Fruit fly (Drosophila melanogaster) S2 (cell line): Measurements from ENCODE around the gene Art4.

Experiments used
- CG8478 ChIP-seq: fragments of >200 bp; optimal IDR thresholded peaks from 2 replicates; lab custom pipeline; 2018
- CTCF ChIP-seq, 2 experiments: fragments of >200 bp; optimal IDR thresholded peaks; 2 replicates each; lab custom pipeline; 2018

Gene Art4

DNA sequence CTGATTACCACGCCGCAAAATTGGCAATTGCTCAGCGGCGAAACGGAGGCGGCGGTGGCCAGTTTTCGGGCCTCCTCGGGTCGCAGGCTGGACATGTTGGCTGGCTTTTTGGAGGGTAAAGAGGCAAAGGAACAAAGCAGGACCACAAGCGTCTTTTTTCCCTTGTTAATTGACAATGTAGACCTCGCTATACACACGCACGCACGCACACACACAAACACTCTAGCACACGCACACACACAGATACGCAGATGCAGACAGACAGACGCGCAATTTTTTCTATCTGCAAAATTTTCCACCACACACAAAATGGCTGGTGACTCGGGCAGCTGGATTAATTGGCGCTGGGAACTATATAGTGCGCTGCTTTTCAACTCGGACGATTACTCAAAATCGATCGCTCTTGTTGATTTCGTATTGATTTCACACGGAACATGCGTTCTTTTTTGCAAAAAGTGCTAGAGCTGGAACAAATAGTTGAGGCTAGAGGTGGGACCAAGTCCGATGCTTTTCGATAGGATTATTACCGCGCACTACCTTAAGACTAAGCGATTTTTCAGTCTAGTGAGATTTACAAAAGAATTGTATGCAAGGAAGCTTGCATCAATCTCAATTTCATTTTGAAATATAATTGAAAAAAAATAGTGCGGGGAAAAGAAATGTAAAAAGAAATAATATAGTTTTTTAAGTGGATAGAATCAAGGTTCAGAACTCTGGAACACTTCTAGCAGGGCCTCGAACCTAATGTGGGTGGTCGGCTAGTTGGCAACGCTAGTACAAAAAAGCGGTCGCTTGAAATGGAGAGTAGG is at the start of gene Art4:
TSS of gene Art4 (minus strand) at position 476 of the 809 bp plus-strand sequence.
- TF ChIP-seq CTCF (optimal IDR thresholded peaks at IDR 0.05; lab: Kevin White, UChicago) (peak in 1 of 2 experiments; percentile 51), CG8478 (lab: Kevin White, UChicago) (no peak)

DNA sequence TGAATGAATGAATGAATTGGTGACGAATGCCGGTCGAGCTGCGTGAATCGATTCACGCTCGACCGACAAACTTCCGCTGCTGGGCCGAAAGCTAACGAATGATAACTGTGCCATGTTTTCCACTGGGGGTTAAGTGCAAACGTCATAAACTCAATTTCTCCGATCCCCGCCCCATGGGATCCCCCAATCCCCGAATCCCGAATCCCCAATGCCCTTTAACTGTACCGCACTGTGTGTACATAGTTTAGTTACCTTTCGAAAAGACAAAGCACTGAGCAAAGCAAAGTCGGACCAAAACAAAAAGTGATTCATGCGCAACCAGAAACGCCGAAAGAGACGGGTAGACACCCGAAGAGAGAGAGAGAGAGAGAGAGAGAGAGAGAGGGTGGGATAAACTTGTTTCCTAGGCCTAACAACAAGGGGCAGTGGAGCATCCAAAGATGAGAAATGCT is 49.2 kb upstream of the Art4 start:
- no peak for TF ChIP-seq CTCF (optimal IDR thresholded peaks at IDR 0.05; lab: Kevin White, UChicago)
- TF ChIP-seq CG8478 (lab: Kevin White, UChicago): no peak

DNA sequence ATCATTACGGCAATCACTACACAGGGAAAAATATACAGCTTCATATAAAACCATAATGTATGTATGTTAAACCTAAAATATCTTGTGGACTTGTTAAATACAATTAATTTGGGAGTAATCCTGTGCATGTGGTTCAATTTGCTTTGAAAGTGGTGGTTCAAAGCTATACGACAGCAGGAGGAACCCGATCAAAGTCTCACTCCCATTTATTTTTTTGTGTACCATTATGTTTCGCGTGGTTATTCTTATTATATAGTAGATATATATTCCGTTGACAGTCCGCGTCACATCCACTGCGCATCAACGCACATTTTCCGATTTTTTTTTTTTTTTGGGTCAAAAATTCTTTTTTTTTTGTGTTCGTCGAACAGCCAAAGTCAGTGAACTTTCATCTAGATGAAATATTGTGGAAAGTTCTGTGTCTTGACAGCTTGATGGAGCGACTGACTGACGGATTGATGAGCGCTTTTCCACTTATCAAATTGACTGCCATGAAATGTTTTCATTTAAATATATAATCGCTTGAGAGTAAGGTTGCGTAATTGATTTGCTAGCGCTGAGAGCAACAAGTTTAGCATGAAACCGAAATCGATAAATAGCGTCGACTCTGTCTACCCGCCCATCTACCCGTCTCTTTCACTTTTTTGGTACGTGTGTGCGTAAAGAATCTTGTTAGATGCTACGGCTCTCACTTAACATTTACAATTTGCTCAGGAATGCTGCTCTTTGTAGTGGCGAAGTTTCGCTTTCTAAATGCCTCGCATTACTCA is 47.3 kb upstream of the Art4 start:
- TF ChIP-seq CTCF (optimal IDR thresholded peaks at IDR 0.05; lab: Kevin White, UChicago) (no peak), CG8478 (lab: Kevin White, UChicago) (no peak)

DNA sequence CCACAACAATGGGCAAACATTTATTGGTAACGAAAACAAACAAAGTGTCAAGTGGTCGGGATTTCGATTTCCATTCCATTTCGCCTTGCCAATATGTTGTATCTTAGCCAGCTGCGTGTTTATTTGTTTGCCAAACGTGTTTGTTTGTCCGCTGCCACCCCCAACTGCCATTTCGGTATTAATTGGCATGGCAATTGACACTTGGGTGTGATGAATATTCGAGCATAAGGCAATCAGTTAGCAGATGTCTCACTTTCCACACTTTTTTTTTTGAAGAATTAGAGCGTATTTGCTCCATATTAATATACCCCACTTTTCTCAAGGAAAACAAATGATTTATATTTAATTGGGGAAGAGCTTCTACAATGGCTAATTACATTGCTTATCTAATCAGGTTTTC is 45.6 kb upstream of the Art4 start:
- TF ChIP-seq CG8478 (lab: Kevin White, UChicago) (no peak), CTCF (optimal IDR thresholded peaks at IDR 0.05; lab: Kevin White, UChicago) (no peak)

DNA sequence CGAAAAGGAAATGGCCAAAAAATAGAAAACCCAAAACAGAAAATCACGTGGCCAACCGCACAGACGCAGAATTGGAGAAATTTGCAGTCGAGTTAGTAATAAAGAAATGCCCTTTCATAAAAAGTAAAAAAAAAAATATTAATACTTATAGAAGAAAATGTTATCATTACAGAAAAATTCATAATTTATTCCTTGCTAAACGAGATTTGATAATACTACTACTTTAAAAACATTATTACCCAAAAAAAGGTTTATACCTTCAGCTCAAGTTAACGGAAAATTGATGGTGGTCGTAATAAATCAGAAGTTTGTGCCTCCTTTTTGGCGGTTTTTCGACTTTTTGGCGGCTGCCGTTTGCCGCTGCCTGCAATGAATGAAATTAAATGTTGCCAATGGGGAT is 42.5 kb upstream of the Art4 start:
- TF ChIP-seq CG8478 (lab: Kevin White, UChicago): no peak
- TF ChIP-seq CTCF (optimal IDR thresholded peaks at IDR 0.05; lab: Kevin White, UChicago): no peak

DNA sequence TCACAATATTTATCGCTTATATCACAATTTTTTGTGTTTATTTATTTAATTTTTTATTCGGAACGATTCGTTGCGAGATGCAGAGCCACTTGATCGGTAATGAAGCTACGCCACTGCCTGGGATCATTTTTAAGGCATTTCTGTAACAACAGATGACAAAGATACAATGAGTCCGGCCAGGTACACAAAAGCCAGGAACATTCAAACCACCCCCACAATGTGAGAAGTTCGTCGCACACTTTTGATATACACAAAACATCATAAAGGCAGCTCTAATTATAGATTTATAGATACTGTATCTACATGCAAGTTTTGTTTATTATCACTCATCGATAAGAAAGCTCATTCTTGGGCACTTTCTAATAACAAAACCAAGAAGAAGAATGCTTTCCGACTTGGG is 39.2 kb upstream of the Art4 start, which contains the start of gene CG31407:
TSS of gene CG31407 (minus strand) at position 101 of the 400 bp plus-strand sequence.
- TF ChIP-seq CTCF (optimal IDR thresholded peaks at IDR 0.05; lab: Kevin White, UChicago) (no peak), CG8478 (lab: Kevin White, UChicago) (no peak)

DNA sequence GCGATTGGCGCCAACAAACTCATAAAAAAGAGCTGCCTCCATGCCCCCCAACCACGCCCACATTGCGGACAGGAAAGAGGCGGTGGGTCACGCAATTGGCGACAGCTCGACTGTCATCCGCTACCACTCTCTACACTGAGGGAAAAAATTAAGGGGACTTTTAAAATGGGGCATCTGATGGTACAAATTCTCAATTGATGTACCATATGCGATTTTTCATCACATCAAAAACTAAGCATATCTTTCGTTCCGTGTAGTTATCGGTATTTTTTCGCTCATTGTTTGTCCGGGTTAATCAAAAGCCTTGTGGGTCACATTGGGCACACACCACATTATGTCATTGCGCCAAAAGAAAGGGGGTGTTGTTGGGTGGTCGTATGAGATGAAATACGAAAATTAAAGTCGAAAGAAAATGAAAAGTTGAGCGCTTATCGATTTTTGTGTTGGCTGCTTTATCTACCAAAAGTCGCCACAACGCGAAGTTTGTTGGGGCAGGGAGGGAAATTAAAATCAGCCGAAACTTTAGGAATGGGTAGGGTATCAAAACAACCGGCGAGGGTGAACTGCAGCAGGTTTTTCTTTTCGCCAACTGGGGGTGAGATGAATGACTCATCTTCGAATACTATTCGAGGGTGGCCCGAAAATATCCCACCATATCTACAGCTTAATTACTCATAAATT is 38.3 kb upstream of the Art4 start:
- TF ChIP-seq CTCF (optimal IDR thresholded peaks at IDR 0.05; lab: Kevin White, UChicago) (no peak), CG8478 (lab: Kevin White, UChicago) (no peak)

DNA sequence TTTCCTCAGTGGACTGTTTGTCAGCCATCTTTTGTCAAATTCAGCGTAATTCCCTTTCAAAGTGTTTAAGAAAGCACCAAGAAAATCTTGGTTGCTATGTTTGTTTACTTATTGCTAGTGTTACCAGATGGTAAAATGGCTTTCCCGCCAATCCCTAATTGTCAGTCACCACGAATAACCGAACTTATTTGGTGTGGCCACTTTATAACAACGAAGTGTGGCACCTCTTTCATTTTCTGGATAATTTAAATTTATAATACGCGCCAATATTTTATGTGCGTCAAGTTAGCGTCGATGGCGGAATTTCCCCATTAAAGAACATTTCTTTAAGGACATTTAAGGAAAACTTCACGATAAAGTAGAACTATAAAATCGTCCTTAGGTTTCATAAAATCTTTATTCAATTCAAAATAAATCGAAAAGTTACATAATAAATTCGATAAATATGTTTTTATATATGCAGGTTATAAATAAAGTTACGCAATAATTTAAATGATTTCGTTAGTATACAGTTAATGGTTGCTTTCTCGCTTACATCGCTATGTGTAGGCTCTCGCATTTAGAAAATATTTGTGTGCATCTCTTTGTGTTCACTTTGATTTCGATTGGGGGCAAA is 15.4 kb upstream of the Art4 start, which contains the start of gene CG5359:
TSS of gene CG5359 (minus strand) at position 103 of the 616 bp plus-strand sequence.
- TF ChIP-seq CTCF (optimal IDR thresholded peaks at IDR 0.05; lab: Kevin White, UChicago) (peak; percentile 15 to 33), CG8478 (lab: Kevin White, UChicago) (no peak)

DNA sequence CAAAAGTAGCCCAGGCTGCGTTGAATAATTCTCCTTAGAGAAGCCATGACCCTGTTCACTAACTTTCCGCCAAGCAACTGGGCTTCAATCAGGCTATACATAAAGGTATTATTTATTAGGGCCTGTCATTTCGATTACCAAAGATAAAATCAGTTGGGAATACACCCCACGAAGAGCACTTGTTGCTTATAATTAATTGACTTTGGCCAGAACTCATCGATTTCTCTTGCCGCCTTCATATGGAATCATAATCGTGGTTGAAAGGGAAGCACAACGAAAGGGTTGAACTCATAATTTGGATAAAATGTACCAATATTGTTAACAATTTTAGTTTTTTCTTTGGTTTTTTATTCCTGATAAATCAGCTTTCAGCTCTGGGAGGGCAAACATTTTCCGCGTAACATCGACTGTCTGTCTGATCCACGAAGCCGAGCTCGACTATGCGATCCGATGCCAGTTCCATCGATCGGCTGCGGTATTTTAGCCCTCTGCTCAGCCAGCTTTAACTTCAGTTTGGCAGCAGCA is 10.9 kb upstream of the Art4 start, which contains the start of the genes Gr85a and Spn85F:
TSS of gene Gr85a (minus strand) at position 101 of the 525 bp plus-strand sequence.
TSS of gene Spn85F (plus strand) at position 475 of the 525 bp plus-strand sequence.
- no peak for TF ChIP-seq CTCF (optimal IDR thresholded peaks at IDR 0.05; lab: Kevin White, UChicago)
- no peak for TF ChIP-seq CG8478 (lab: Kevin White, UChicago)

DNA sequence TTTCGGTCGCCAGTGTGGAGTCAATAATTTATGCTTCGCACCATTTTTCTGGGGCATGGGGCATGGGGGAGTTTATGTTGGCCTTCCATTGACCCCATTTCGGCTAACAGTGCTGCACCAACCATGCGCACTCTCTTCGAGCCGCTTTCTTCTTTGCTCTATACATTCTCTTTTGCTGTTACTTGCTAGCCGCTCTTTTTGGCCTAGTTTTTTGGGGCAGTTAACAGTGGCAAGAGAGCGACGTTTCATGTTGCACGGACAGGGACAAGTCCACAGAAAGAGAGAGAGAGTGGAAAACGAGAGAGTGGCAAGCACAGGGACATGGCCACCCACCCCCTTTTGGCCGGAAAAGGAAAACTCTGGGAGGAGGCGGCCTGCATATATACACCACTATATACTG is 6.9 kb downstream of the Art4 start:
- TF ChIP-seq CG8478 (lab: Kevin White, UChicago) (no peak), CTCF (optimal IDR thresholded peaks at IDR 0.05; lab: Kevin White, UChicago) (no peak)

DNA sequence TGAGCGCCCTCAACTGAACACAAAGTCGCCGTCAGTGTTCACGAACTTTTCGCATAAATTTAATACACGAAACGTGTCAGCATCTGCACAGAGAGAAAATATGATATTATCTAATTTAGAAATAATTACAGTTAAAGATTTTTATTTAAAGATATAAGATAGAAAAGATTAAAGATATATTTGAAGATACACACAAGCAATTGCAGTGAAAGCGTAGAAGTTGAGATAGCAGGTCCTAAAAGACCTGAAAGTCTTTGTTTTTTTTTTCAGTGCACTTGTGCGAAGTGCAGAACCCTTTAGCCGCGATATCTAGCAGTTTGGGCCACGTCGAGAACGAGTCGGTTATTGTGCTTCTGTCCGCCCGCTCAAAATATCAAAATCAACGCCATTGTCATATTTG is 8.4 kb downstream of the Art4 start:
- TF ChIP-seq CTCF (optimal IDR thresholded peaks at IDR 0.05; lab: Kevin White, UChicago) (no peak), CG8478 (lab: Kevin White, UChicago) (no peak)

DNA sequence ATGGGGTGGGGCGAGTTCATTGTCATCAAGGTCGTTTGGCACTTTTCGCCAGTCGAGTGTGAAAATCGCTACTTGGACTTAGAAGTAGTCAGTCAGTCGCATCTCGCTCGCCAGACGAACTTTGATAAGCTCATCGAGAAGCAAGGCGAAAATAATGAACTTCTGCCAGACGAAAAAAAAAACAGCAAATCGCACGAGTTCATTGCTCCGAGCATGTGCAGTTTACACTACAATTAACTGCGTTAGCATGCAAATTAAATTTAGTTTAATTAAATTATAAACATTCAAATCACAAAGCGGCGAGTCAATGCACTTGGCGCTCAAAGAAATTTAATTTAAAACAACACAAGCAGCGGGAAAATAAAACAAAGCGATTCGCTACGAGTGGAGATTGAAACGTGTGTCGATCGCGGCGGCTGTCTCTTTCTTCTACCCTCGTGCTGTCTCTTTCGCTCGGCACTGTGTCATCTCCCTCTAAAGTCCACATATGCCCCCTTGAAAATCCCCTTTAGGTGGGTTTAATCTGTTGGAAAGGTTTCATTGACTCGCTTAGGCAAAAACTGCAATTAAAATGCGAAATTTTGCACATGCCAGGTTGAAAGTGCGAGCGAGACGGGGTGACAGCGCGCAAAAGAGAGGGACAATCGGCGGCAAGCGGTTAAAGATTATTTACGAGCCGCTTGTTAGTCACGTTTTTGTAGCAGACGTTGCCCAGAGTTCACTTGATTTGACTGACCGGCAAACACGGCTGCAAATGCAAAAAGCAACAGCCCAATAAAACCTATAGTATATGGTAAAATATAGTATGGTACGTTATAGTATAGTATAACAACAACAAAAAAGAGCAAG is 16.8 kb downstream of the Art4 start:
- TF ChIP-seq CG8478 (lab: Kevin White, UChicago): no peak
- TF ChIP-seq CTCF (optimal IDR thresholded peaks at IDR 0.05; lab: Kevin White, UChicago): no peak

DNA sequence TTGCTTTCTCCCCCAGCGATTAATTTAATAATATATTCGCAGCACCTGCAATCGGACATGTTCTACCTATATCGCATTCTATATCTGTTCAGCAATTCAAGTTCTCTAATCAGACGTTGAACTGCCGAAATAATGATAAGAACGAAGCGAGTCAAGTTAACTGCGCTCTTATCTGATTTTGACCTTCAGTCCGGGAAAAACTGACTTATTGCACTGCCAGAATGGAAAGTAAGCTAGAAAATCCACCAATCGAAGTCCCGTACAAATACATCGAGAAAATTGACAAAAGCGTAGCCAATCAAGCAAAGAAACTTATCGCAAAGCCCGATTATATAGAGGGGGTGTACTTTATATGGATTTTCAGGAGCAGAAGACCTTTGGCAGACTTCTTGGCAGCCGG is 17.6 kb downstream of the Art4 start:
- TF ChIP-seq CG8478 (lab: Kevin White, UChicago): no peak
- TF ChIP-seq CTCF (optimal IDR thresholded peaks at IDR 0.05; lab: Kevin White, UChicago): no peak
